Worm (Caenorhabditis elegans): ENCODE data around the gene pals-21.

ce11 chrIII:1399670-1400069, 19.2 kb upstream of the pals-21 start, which contains the start of gene pals-16:
- no peak for TF ChIP-seq ref-1 (GFP tag; conservative IDR thresholded peaks at IDR 0.05)
- TF ChIP-seq med-1 (GFP tag; optimal IDR thresholded peaks at IDR 0.05; ENCODE audit: insufficient read depth): no peak
- no peak for TF ChIP-seq flt-1 (GFP tag; IDR thresholded peaks at IDR 0.05)
- no peak for TF ChIP-seq T22C8.4 (GFP tag; IDR thresholded peaks at IDR 0.05)
